Worm (Caenorhabditis elegans) whole organism, mixed stage, embryonic: ENCODE results near the gene gst-23.

Source experiments
- ceh-83 ChIP-seq: fragments of 200-800 bp; sonication (Bioruptor generic); optimal IDR thresholded peaks from 2 replicates; lab custom pipeline; 2018; ENCODE audit warnings: mild to moderate bottlenecking, missing genetic modification characterization, missing compliant biosample characterization
- ces-1 ChIP-seq: fragments of 150-350 bp; optimal IDR thresholded peaks from 2 replicates; lab custom pipeline; 2014; ENCODE audit warnings: missing biosample characterization, missing genetic modification reagents, missing genetic modification characterization
- elt-3 ChIP-seq: fragments of 150-350 bp; optimal IDR thresholded peaks from 2 replicates; lab custom pipeline; 2014; ENCODE audit warnings: missing biosample characterization, missing genetic modification characterization
- lsy-2 ChIP-seq: fragments of 150-350 bp; optimal IDR thresholded peaks from 2 replicates; lab custom pipeline; 2014; ENCODE audit warnings: missing biosample characterization, missing genetic modification characterization
- nhr-28 ChIP-seq: fragments of 150-350 bp; optimal IDR thresholded peaks from 2 replicates; lab custom pipeline; 2014; ENCODE audit warnings: missing biosample characterization, missing genetic modification characterization
- tbx-8 ChIP-seq: fragments of 200-800 bp; sonication (Bioruptor generic); optimal IDR thresholded peaks from 2 replicates; lab custom pipeline; 2018; ENCODE audit warnings: mild to moderate bottlenecking, missing genetic modification characterization, moderate library complexity, missing compliant biosample characterization
- unc-39 ChIP-seq: fragments of 150-350 bp; optimal IDR thresholded peaks from 2 replicates; lab custom pipeline; 2014; ENCODE audit warnings: missing biosample characterization, missing genetic modification characterization
- unc-62 ChIP-seq: fragments of 150-350 bp; optimal IDR thresholded peaks from 2 replicates; lab custom pipeline; 2014; ENCODE audit warnings: missing biosample characterization, missing genetic modification reagents, missing genetic modification characterization

DNA sequence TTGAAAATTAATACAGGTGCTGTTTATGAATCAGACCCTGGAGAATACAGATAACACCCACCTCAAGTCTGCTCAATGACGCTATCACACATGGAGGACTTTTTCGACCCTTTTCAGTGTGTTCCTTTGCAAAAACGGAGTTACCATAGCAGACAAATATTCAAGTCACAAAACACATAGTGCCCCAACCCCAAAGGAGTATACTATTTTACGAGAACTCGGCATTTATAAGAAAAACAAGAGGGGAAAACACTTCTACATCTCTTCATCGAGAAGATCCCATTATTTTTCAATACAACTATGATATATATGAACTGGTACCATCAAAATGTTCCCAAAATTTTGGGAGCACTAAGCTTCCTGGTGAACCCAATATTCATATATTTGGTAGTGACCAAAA, 1.6 kb downstream of the gst-23 start, which contains the start of gene srj-7:
- TF ChIP-seq ces-1: no peak
- TF ChIP-seq tbx-8 (GFP tag; lab: Kevin White, UChicago): no peak
- no peak for TF ChIP-seq unc-39 (tag; lab: Kevin White, UChicago)
- no peak for TF ChIP-seq lsy-2 (tag; lab: Kevin White, UChicago)
- no peak for TF ChIP-seq unc-62 (GFP tag; lab: Kevin White, UChicago)
- no peak for TF ChIP-seq elt-3 (tag; lab: Kevin White, UChicago)
- no peak for TF ChIP-seq ceh-83 (GFP tag; lab: Kevin White, UChicago)
- no peak for TF ChIP-seq nhr-28 (tag; lab: Kevin White, UChicago)
